Worm (Caenorhabditis elegans): Measurements from ENCODE around the gene T25B9.8.

Gene T25B9.8

DNA sequence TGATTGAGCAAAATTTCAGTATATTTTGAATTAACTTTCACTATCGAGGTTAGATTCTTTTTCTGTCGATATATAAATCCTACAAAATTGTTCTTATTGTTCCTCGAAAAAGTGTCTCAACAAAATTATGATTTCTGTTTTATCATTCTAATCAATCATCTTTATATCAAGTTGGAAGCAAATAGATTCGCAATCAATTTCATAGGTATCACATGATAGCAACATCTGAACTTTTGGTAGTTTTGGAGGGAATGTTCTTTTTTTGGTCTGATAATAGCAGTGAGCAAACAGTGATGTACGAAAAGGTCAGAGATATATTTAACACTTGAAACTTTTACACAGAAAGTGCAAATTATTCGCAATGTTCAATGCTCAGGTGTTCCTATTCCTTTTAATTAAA, 42.8 kb upstream of the T25B9.8 start (continued):
- TF ChIP-seq gei-8 (GFP tag; optimal IDR thresholded peaks at IDR 0.05) = no peak
- TF ChIP-seq mdt-29 (GFP tag; IDR thresholded peaks at IDR 0.05) = no peak
- no peak for TF ChIP-seq Y48G9A.11 (GFP tag; IDR thresholded peaks at IDR 0.05)
- 0 out of 2 replicates have a peak, but pooled peaks have one; percentile 21 for TF ChIP-seq arid-1 (GFP tag; conservative IDR thresholded peaks at IDR 0.05)
- no peak for TF ChIP-seq ztf-11 (tag; optimal IDR thresholded peaks at IDR 0.05)
- TF ChIP-seq dmd-6 (GFP tag; IDR thresholded peaks at IDR 0.05) = peak; percentile 75
- no peak for TF ChIP-seq Y105C5A.15 (GFP tag; IDR thresholded peaks at IDR 0.05)
- TF ChIP-seq zfp-3 (GFP tag; conservative IDR thresholded peaks at IDR 0.05) = no peak
- no peak for TF ChIP-seq cey-2 (tag; optimal IDR thresholded peaks at IDR 0.05; ENCODE audit: borderline replicate concordance, insufficient read depth)
- no peak for TF ChIP-seq ceh-82 (tag; optimal IDR thresholded peaks at IDR 0.05)
- no peak for TF ChIP-seq fos-1 (tag; optimal IDR thresholded peaks at IDR 0.05)
- TF ChIP-seq nhr-111 (GFP tag; optimal IDR thresholded peaks at IDR 0.05) = no peak
- no peak for TF ChIP-seq Y75B8A.6 (GFP tag; IDR thresholded peaks at IDR 0.05)
- no peak for TF ChIP-seq lin-38 (GFP tag; IDR thresholded peaks at IDR 0.05)
- no peak for TF ChIP-seq daf-19 (GFP tag; conservative IDR thresholded peaks at IDR 0.05)
- TF ChIP-seq T26A8.4 (GFP tag; IDR thresholded peaks at IDR 0.05) = no peak
- TF ChIP-seq pha-4 (GFP tag; IDR thresholded peaks at IDR 0.05) = no peak
- TF ChIP-seq pha-4 (tag; optimal IDR thresholded peaks at IDR 0.05) = no peak
- no peak for TF ChIP-seq nhr-77 (tag; optimal IDR thresholded peaks at IDR 0.05)
- TF ChIP-seq madf-5 (GFP tag; IDR thresholded peaks at IDR 0.05) = no peak
- no peak for TF ChIP-seq zfp-2 (tag; optimal IDR thresholded peaks at IDR 0.05)
- no peak for TF ChIP-seq mdl-1 (tag; optimal IDR thresholded peaks at IDR 0.05)
- no peak for TF ChIP-seq nhr-102 (tag; optimal IDR thresholded peaks at IDR 0.05)
- no peak for TF ChIP-seq D1046.2 (GFP tag; IDR thresholded peaks at IDR 0.05)
- TF ChIP-seq aha-1 (tag) = peak; percentile 85
- TF ChIP-seq ceh-62 (tag; optimal IDR thresholded peaks at IDR 0.05) = no peak
- peak; percentile 62 for TF ChIP-seq hlh-30 (tag; optimal IDR thresholded peaks at IDR 0.05; ENCODE audit: insufficient read depth)
- no peak for TF ChIP-seq daf-16 (GFP tag; optimal IDR thresholded peaks at IDR 0.05)
- peak; percentile 60 for TF ChIP-seq daf-16 (tag; optimal IDR thresholded peaks at IDR 0.05)
- TF ChIP-seq ama-1 (optimal IDR thresholded peaks at IDR 0.05) = no peak
- no peak for TF ChIP-seq nhr-237 (tag; optimal IDR thresholded peaks at IDR 0.05)
- TF ChIP-seq R02D3.7 (tag; optimal IDR thresholded peaks at IDR 0.05) = no peak
- TF ChIP-seq madf-9 (GFP tag; conservative IDR thresholded peaks at IDR 0.05) = no peak
- TF ChIP-seq hlh-11 (tag; optimal IDR thresholded peaks at IDR 0.05) = peak; percentile 52
- TF ChIP-seq ztf-7 (tag; optimal IDR thresholded peaks at IDR 0.05) = no peak
- TF ChIP-seq nhr-48 (tag; optimal IDR thresholded peaks at IDR 0.05) = no peak
- no peak for TF ChIP-seq nhr-42 (GFP tag; IDR thresholded peaks at IDR 0.05)
- TF ChIP-seq lir-3 (tag; optimal IDR thresholded peaks at IDR 0.05) = no peak
- no peak for TF ChIP-seq F26F4.8 (GFP tag; conservative IDR thresholded peaks at IDR 0.05)
- no peak for TF ChIP-seq saeg-2 (GFP tag; IDR thresholded peaks at IDR 0.05)
- TF ChIP-seq ces-1 (GFP tag; optimal IDR thresholded peaks at IDR 0.05) = no peak
- TF ChIP-seq tra-1 (GFP tag; IDR thresholded peaks at IDR 0.05) = 0 out of 2 replicates have a peak, but pooled peaks have one; percentile 35
- no peak for TF ChIP-seq jun-1 (tag; optimal IDR thresholded peaks at IDR 0.05)
- no peak for TF ChIP-seq aly-2 (tag; optimal IDR thresholded peaks at IDR 0.05)
- TF ChIP-seq lin-29 (GFP tag; IDR thresholded peaks at IDR 0.05) = no peak
- no peak for TF ChIP-seq mxl-2 (GFP tag; conservative IDR thresholded peaks at IDR 0.05)
- TF ChIP-seq lsy-2 (tag; optimal IDR thresholded peaks at IDR 0.05) = peak in 1 of 2 experiments; percentile 26
- no peak for TF ChIP-seq unc-130 (GFP tag; optimal IDR thresholded peaks at IDR 0.05)
- no peak for TF ChIP-seq lim-7 (GFP tag; IDR thresholded peaks at IDR 0.05)
- peak; percentile 5 for TF ChIP-seq mep-1 (tag; optimal IDR thresholded peaks at IDR 0.05)
- TF ChIP-seq dve-1 (tag; optimal IDR thresholded peaks at IDR 0.05; ENCODE audit: insufficient read depth) = peak; percentile 84
- no peak for TF ChIP-seq dmd-8 (GFP tag; IDR thresholded peaks at IDR 0.05)
- no peak for TF ChIP-seq hif-1 (tag; optimal IDR thresholded peaks at IDR 0.05)

All from whole organism, L4 larva.